Fruit fly (Drosophila melanogaster) whole organism, embryonic: ENCODE results near the gene PolD3.

Source experiments
- Ada2b ChIP-seq: fragments of 200-800 bp; sonication (Bioruptor generic); IDR thresholded peaks from 2 replicates; pipeline ENCODE4 v1.3.6; 2022; ENCODE audit warnings: missing biosample characterization, missing genetic modification characterization
- CG10147 ChIP-seq: fragments of 200-800 bp; sonication (Bioruptor generic); optimal IDR thresholded peaks from 2 replicates; lab custom pipeline; 2019; ENCODE audit warnings: missing biosample characterization, mild to moderate bottlenecking, missing genetic modification characterization, moderate library complexity
- CG1024 ChIP-seq: fragments of 200-800 bp; sonication (Bioruptor generic); IDR thresholded peaks from 2 replicates; pipeline ENCODE4 v1.3.6; 2022; ENCODE audit warnings: missing biosample characterization, missing genetic modification characterization
- CG10654 ChIP-seq: fragments of 200-800 bp; sonication (Bioruptor generic); optimal IDR thresholded peaks from 2 replicates; lab custom pipeline; 2016; ENCODE audit warnings: missing biosample characterization, missing genetic modification characterization
- CG11504 ChIP-seq: fragments of 200-800 bp; sonication (Bioruptor generic); optimal IDR thresholded peaks from 3 replicates; lab custom pipeline; 2019; ENCODE audit warnings: missing biosample characterization, mild to moderate bottlenecking, missing genetic modification characterization, moderate library complexity
- CG11723 ChIP-seq: fragments of 200-800 bp; sonication (Bioruptor generic); optimal IDR thresholded peaks from 2 replicates; lab custom pipeline; 2017; ENCODE audit warnings: missing biosample characterization, mild to moderate bottlenecking, missing genetic modification characterization
- CG13287 ChIP-seq: fragments of 200-800 bp; sonication (Bioruptor generic); IDR thresholded peaks from 2 replicates; pipeline ENCODE4 v1.3.6; 2022; ENCODE audit warnings: missing biosample characterization, missing genetic modification characterization; ENCODE audit not compliant: partially characterized antibody
- CG14441 ChIP-seq: fragments of 200-800 bp; sonication (Bioruptor generic); IDR thresholded peaks from 2 replicates; pipeline ENCODE4 v1.3.6; 2022; ENCODE audit warnings: missing biosample characterization, missing genetic modification characterization
- CG15514 ChIP-seq: fragments of 200-800 bp; sonication (Bioruptor generic); optimal IDR thresholded peaks from 3 replicates; lab custom pipeline; 2017; ENCODE audit warnings: missing biosample characterization, missing genetic modification characterization, mild to moderate bottlenecking, moderate library complexity, missing genetic modification reagents
- CG1603 ChIP-seq: fragments of 200-800 bp; sonication (Bioruptor generic); optimal IDR thresholded peaks from 2 replicates; lab custom pipeline; 2019; ENCODE audit warnings: missing biosample characterization, mild to moderate bottlenecking, missing genetic modification characterization, moderate library complexity
- CG16813 ChIP-seq: fragments of 200-800 bp; sonication (Bioruptor generic); IDR thresholded peaks from 3 replicates; pipeline ENCODE4 v1.3.6; 2022; ENCODE audit warnings: missing biosample characterization, missing genetic modification characterization; ENCODE audit not compliant: partially characterized antibody
- CG16815 ChIP-seq: fragments of 200-800 bp; sonication (Bioruptor generic); optimal IDR thresholded peaks from 3 replicates; lab custom pipeline; 2017; ENCODE audit warnings: missing biosample characterization, mild to moderate bottlenecking, missing genetic modification characterization
- CG30431 ChIP-seq: fragments of 200-800 bp; sonication (Bioruptor generic); optimal IDR thresholded peaks from 2 replicates; lab custom pipeline; 2017; ENCODE audit warnings: missing biosample characterization, missing genetic modification characterization
- CG34422 ChIP-seq: fragments of 200-800 bp; sonication (Bioruptor generic); IDR thresholded peaks from 3 replicates; pipeline ENCODE4 v1.3.6; 2022; ENCODE audit warnings: missing biosample characterization, missing genetic modification characterization
- CG4424 ChIP-seq: fragments of 200-800 bp; sonication (Bioruptor generic); optimal IDR thresholded peaks from 3 replicates; lab custom pipeline; 2016; ENCODE audit warnings: missing biosample characterization, missing genetic modification characterization
- CG8290 ChIP-seq, 3 experiments: fragments of 200-800 bp; sonication (Bioruptor generic); optimal IDR thresholded peaks; 2 replicates each; lab custom pipeline; 2016 to 2019; ENCODE audit warnings: missing biosample characterization in 3 of 3, missing genetic modification characterization in 3 of 3, mild to moderate bottlenecking in 2 of 3, moderate library complexity in 1 of 3
- CG8359 ChIP-seq: fragments of 200-800 bp; sonication (Bioruptor generic); optimal IDR thresholded peaks from 2 replicates; lab custom pipeline; 2017; ENCODE audit warnings: missing biosample characterization, mild to moderate bottlenecking, missing genetic modification characterization, borderline replicate concordance
- D19B ChIP-seq: fragments of 200-800 bp; sonication (Bioruptor generic); optimal IDR thresholded peaks from 2 replicates; lab custom pipeline; 2017; ENCODE audit warnings: missing biosample characterization, mild to moderate bottlenecking, missing genetic modification characterization
- Dek ChIP-seq: fragments of 200-800 bp; sonication (Bioruptor generic); optimal IDR thresholded peaks from 3 replicates; lab custom pipeline; 2019; ENCODE audit warnings: missing biosample characterization, mild to moderate bottlenecking, missing genetic modification characterization, moderate library complexity
- Ets65A ChIP-seq: fragments of 200-800 bp; sonication (Bioruptor generic); peaks from one replicate; lab custom pipeline; 2016; ENCODE audit warnings: missing biosample characterization, missing genetic modification characterization
- Ets97D ChIP-seq: fragments of 200-800 bp; sonication (Bioruptor generic); optimal IDR thresholded peaks from 3 replicates; lab custom pipeline; 2016; ENCODE audit warnings: missing biosample characterization, missing genetic modification characterization
- Hr78 ChIP-seq, 2 experiments: fragments of 200-800 bp in 1 of 2; fragments of >200 bp in 1 of 2; sonication (Bioruptor generic) in 1 of 2; optimal IDR thresholded peaks; 2 replicates each; lab custom pipeline; 2017 to 2019; ENCODE audit warnings: missing biosample characterization in 2 of 2, missing genetic modification characterization in 2 of 2, mild to moderate bottlenecking in 1 of 2, moderate library complexity in 1 of 2
- MESR4 ChIP-seq: fragments of 200-800 bp; sonication (Bioruptor generic); optimal IDR thresholded peaks from 2 replicates; lab custom pipeline; 2018; ENCODE audit warnings: missing biosample characterization, mild to moderate bottlenecking, missing genetic modification characterization, moderate library complexity
- MTF-1 ChIP-seq: fragments of 200-800 bp; sonication (Bioruptor generic); optimal IDR thresholded peaks from 2 replicates; lab custom pipeline; 2018; ENCODE audit warnings: missing biosample characterization, mild to moderate bottlenecking, missing genetic modification characterization, borderline replicate concordance
- Med ChIP-seq: fragments of 200-800 bp; sonication (Bioruptor generic); peaks from one replicate; lab custom pipeline; 2016; ENCODE audit warnings: missing biosample characterization, missing genetic modification characterization, mild to moderate bottlenecking, inconsistent platforms, moderate library complexity
- Oaz ChIP-seq: fragments of 200-800 bp; sonication (Bioruptor generic); IDR thresholded peaks from 2 replicates; pipeline ENCODE4 v1.3.6; 2022; ENCODE audit warnings: missing biosample characterization, missing genetic modification characterization
- Pdp1 ChIP-seq, 2 experiments: fragments of 200-800 bp; sonication (Bioruptor generic); optimal IDR thresholded peaks; 3 replicates each; lab custom pipeline; 2016; ENCODE audit warnings: missing biosample characterization in 2 of 2, missing genetic modification characterization in 2 of 2, mild to moderate bottlenecking in 1 of 2, moderate library complexity in 1 of 2
- Sox102F ChIP-seq: fragments of 200-800 bp; sonication (Bioruptor generic); optimal IDR thresholded peaks from 2 replicates; lab custom pipeline; 2018; ENCODE audit warnings: missing biosample characterization, mild to moderate bottlenecking, missing genetic modification characterization, moderate library complexity
- Sry-β ChIP-seq: fragments of 200-800 bp; sonication (Bioruptor generic); optimal IDR thresholded peaks from 2 replicates; lab custom pipeline; 2018; ENCODE audit warnings: missing biosample characterization, mild to moderate bottlenecking, missing genetic modification characterization, moderate library complexity
- abd-A ChIP-seq: fragments of 200-800 bp; sonication (Bioruptor generic); optimal IDR thresholded peaks from 3 replicates; lab custom pipeline; 2019; ENCODE audit warnings: missing biosample characterization, mild to moderate bottlenecking, missing genetic modification characterization, moderate library complexity
- ara ChIP-seq: fragments of 200-800 bp; sonication (Bioruptor generic); IDR thresholded peaks from 2 replicates; pipeline ENCODE4 v1.3.6; 2022; ENCODE audit warnings: missing biosample characterization, missing genetic modification characterization
- btn ChIP-seq: fragments of 200-800 bp; sonication (Bioruptor generic); optimal IDR thresholded peaks from 2 replicates; lab custom pipeline; 2016; ENCODE audit warnings: missing biosample characterization, missing genetic modification characterization
- crc ChIP-seq: fragments of 200-800 bp; sonication (Bioruptor generic); optimal IDR thresholded peaks from 2 replicates; lab custom pipeline; 2016; ENCODE audit warnings: missing biosample characterization, missing genetic modification characterization
- hkb ChIP-seq, 2 experiments: fragments of 200-800 bp in 1 of 2; fragments of >200 bp in 1 of 2; sonication (Bioruptor generic) in 1 of 2; IDR thresholded peaks in 1 of 2; optimal IDR thresholded peaks in 1 of 2; 2 replicates each; pipeline versions ENCODE4 v1.3.6 to Lab custom; 2017 to 2022; ENCODE audit warnings: missing biosample characterization in 1 of 2, missing genetic modification characterization in 1 of 2
- inv ChIP-seq: fragments of 200-800 bp; sonication (Bioruptor generic); IDR thresholded peaks from 2 replicates; pipeline ENCODE4 v1.3.6; 2022; ENCODE audit warnings: missing biosample characterization, missing genetic modification characterization; ENCODE audit not compliant: partially characterized antibody
- luna ChIP-seq: fragments of 200-800 bp; sonication (Bioruptor generic); optimal IDR thresholded peaks from 2 replicates; lab custom pipeline; 2016; ENCODE audit warnings: missing biosample characterization, missing genetic modification characterization
- pb ChIP-seq: fragments of 200-800 bp; sonication (Bioruptor generic); optimal IDR thresholded peaks from 3 replicates; lab custom pipeline; 2016; ENCODE audit warnings: missing biosample characterization, missing genetic modification characterization
- peb ChIP-seq: fragments of 200-800 bp; sonication (Bioruptor generic); IDR thresholded peaks from 2 replicates; pipeline ENCODE4 v1.3.6; 2022; ENCODE audit warnings: missing biosample characterization, missing genetic modification characterization
- pita ChIP-seq: fragments of 200-800 bp; sonication (Bioruptor generic); optimal IDR thresholded peaks from 2 replicates; lab custom pipeline; 2017; ENCODE audit warnings: missing biosample characterization, mild to moderate bottlenecking, missing genetic modification characterization
- ranshi ChIP-seq: fragments of 200-800 bp; sonication (Bioruptor generic); IDR thresholded peaks from 2 replicates; pipeline ENCODE4 v1.3.6; 2022; ENCODE audit warnings: missing biosample characterization, missing genetic modification characterization
- sens ChIP-seq: fragments of 200-800 bp; sonication (Bioruptor generic); peaks from one replicate; lab custom pipeline; 2016; ENCODE audit warnings: missing biosample characterization, missing genetic modification characterization
- sisA ChIP-seq: fragments of 200-800 bp; sonication (Bioruptor generic); IDR thresholded peaks from 2 replicates; pipeline ENCODE4 v1.3.6; 2022; ENCODE audit warnings: missing biosample characterization, missing genetic modification characterization
- ttk ChIP-seq: fragments of 200-800 bp; sonication (Bioruptor generic); IDR thresholded peaks from 2 replicates; pipeline ENCODE4 v2.1.2; 2022; ENCODE audit warnings: missing biosample characterization, missing genetic modification characterization
- vfl ChIP-seq: fragments of 200-800 bp; sonication (Bioruptor generic); optimal IDR thresholded peaks from 2 replicates; lab custom pipeline; 2016; ENCODE audit warnings: missing biosample characterization, missing genetic modification characterization
- wek ChIP-seq: fragments of 200-800 bp; sonication (Bioruptor generic); optimal IDR thresholded peaks from 3 replicates; lab custom pipeline; 2018; ENCODE audit warnings: missing biosample characterization, mild to moderate bottlenecking, missing genetic modification characterization, moderate library complexity
- zen2 ChIP-seq: fragments of 200-800 bp; sonication (Bioruptor generic); IDR thresholded peaks from 3 replicates; pipeline ENCODE4 v1.3.6; 2022; ENCODE audit warnings: missing biosample characterization, missing genetic modification characterization; ENCODE audit not compliant: partially characterized antibody
- zf30C ChIP-seq: fragments of 200-800 bp; sonication (Bioruptor generic); optimal IDR thresholded peaks from 3 replicates; lab custom pipeline; 2018; ENCODE audit warnings: missing biosample characterization, mild to moderate bottlenecking, missing genetic modification characterization

Gene PolD3

DNA sequence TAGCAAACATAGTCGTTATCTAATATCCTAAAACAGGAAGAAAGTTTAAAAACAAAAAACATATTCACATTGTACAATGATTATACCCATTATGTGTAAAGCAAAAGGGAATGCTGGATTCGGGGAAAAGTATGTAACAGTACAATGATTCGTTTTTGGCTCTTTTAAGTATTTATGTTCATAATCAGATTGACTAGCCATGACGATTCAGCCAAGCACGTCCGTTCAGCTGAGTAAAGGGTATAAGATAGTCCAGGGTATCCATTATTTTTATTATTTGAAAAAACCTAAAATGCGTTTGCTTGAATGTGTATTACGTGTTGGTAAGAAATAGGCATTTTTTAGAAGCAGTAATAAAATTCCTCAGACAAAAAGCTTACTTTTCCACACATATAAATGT is 6.4 kb downstream of the PolD3 start (continued):
- TF ChIP-seq CG1024 (0 out of 2 replicates have a peak, but pooled peaks have one; percentile 8), CG14441 (GFP tag; lab: Robert Waterston, UW) (no peak), CG10147 (GFP tag; lab: Kevin White, UChicago) (no peak), Sox102F (peak; percentile 11), Med (peak; percentile 77), peb (GFP tag; lab: Robert Waterston, UW) (no peak), hkb (optimal IDR thresholded peaks at IDR 0.05; lab: Kevin White, UChicago) (no peak), hkb (GFP tag; IDR thresholded peaks at IDR 0.05; lab: Robert Waterston, UW) (peak; percentile 23; the same call in 1 of the 2 replicates), CG8290 (GFP tag; optimal IDR thresholded peaks at IDR 0.05; lab: Kevin White, UChicago) (no peak), CG8290 (tag; optimal IDR thresholded peaks at IDR 0.05; lab: Kevin White, UChicago) (peak in 1 of 2 experiments; percentile 31), CG11504 (tag; lab: Kevin White, UChicago) (peak; percentile 55), Pdp1 (GFP tag; optimal IDR thresholded peaks at IDR 0.05; lab: Kevin White, UChicago) (peak in 1 of 2 experiments; percentile 32), Ada2b (GFP tag; lab: Robert Waterston, UW) (no peak), D19B (GFP tag; lab: Kevin White, UChicago) (peak; percentile 44), sisA (peak; percentile 39; the same call in 1 of the 2 replicates), CG1603 (tag; lab: Kevin White, UChicago) (peak; percentile 33), CG30431 (GFP tag; lab: Kevin White, UChicago) (peak; percentile 22), zf30C (no peak), CG16813 (GFP tag; lab: Robert Waterston, UW) (no peak), CG16815 (GFP tag; lab: Kevin White, UChicago) (no peak), Oaz (GFP tag; lab: Robert Waterston, UW) (no peak), CG34422 (GFP tag; lab: Robert Waterston, UW) (0 out of 3 replicates have a peak, but pooled peaks have one; percentile 29), CG4424 (GFP tag; lab: Kevin White, UChicago) (no peak)

DNA sequence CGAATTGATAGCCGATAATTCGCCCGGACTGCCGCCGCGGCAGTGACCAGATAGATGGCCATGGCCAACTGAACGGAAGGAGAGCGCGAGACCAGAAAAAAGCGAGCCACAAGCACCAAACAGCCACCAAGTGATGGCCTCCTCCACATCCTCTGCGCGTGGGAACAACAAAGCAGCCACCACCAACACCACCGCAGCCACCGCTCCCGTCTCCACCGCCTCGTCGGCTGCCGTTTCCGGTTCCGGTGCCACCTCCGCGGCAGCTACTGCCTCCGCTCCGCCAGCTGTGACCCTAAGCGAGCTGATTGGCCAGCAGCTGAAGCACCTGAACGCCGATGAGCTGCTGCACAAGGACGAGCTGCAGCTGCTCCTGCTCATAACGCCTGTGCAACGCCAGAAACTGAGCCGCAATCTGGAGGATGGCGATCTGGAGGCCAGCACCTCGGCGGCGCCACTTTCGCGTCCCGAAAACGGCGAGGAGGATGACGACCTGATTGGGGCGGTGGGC is 7.0 kb downstream of the PolD3 start:
- TF ChIP-seq CG11723 = no peak
- peak; percentile 3; the same call in 1 of the 3 replicates for TF ChIP-seq zen2 (GFP tag; lab: Robert Waterston, UW)
- TF ChIP-seq abd-A = no peak
- TF ChIP-seq ara (GFP tag; lab: Robert Waterston, UW) = peak; percentile 12; the same call in 1 of the 2 replicates
- peak; percentile 39 for TF ChIP-seq pb (GFP tag; lab: Kevin White, UChicago)
- no peak for TF ChIP-seq luna (GFP tag; lab: Kevin White, UChicago)
- peak; percentile 73 for TF ChIP-seq sens
- TF ChIP-seq ttk (GFP tag; lab: Robert Waterston, UW) = 0 out of 2 replicates have a peak, but pooled peaks have one; percentile 3
- peak; percentile 79 for TF ChIP-seq Med
- TF ChIP-seq btn = no peak
- no peak for TF ChIP-seq CG13287 (GFP tag; lab: Robert Waterston, UW)
- TF ChIP-seq CG14441 (GFP tag; lab: Robert Waterston, UW) = no peak
- no peak for TF ChIP-seq CG15514 (GFP tag; lab: Kevin White, UChicago)
- TF ChIP-seq Ets65A (GFP tag; lab: Kevin White, UChicago) = peak; percentile 79
- no peak for TF ChIP-seq crc (GFP tag; lab: Kevin White, UChicago)
- no peak for TF ChIP-seq Hr78 (GFP tag; optimal IDR thresholded peaks at IDR 0.05; lab: Kevin White, UChicago)
- TF ChIP-seq ranshi (GFP tag; lab: Robert Waterston, UW) = 0 out of 2 replicates have a peak, but pooled peaks have one; percentile 0
- TF ChIP-seq pita = no peak
- TF ChIP-seq CG8359 (GFP tag; lab: Kevin White, UChicago) = peak; percentile 8
- TF ChIP-seq vfl (GFP tag; lab: Kevin White, UChicago) = no peak
- TF ChIP-seq wek = no peak
- TF ChIP-seq MTF-1 (GFP tag; lab: Kevin White, UChicago) = peak; percentile 29
- TF ChIP-seq MESR4 = peak; percentile 25
- TF ChIP-seq Sry-β (GFP tag; lab: Kevin White, UChicago) = no peak
- peak; percentile 2; the same call in 1 of the 2 replicates for TF ChIP-seq inv (GFP tag; lab: Robert Waterston, UW)
- TF ChIP-seq Ets97D (GFP tag; lab: Kevin White, UChicago) = peak; percentile 55
- no peak for TF ChIP-seq CG10654
- TF ChIP-seq Dek (tag; lab: Kevin White, UChicago) = no peak
